Fruit fly (Drosophila melanogaster) whole organism, larva: ENCODE measurements around the gene CG33262.

Source experiments
- noc ChIP-seq: fragments of 200-800 bp; sonication (Bioruptor generic); optimal IDR thresholded peaks from 3 replicates; lab custom pipeline; 2019; ENCODE audit warnings: missing biosample characterization, mild to moderate bottlenecking, missing genetic modification characterization, moderate library complexity

Gene CG33262

DNA sequence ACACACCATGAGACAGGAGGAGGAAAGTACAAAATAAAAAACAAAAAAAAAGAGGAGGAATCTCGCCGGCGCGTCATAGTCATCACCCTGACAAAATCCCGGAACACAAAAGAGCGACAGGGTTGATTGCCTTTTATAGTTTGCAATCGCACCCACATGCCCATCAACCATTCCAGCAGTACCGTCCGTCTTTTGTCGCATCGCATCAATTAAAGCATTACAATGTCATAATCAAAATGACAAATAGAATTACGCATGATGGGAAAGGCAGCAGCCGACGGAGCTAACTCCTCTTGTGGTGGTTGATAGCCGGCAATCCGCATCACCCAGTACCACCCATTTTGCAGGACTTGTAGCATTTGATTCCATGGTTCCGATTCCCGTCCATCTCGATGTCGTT lies 1.3 kb downstream of the CG33262 start:
- TF ChIP-seq noc (tag; lab: Kevin White, UChicago), result no peak

DNA sequence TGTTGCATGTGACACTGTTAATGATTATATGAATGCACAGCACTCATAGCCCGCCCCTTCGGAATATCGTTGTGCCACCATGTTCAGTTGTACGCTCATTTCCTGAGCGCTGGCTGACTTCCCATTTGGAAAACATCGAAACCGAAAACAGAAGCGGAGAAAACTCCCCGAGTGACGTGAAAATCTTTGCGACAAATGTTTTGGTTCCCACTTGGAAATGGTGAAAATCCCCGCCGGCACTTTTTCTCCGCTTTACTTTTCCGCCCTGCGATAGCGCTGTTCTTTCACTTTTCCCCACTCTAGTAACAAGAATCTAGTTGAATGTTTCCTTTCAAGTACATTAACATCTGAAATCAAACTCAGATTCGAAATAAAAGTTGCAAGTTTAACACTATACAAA lies 9.0 kb downstream of the CG33262 start:
- TF ChIP-seq noc (tag; lab: Kevin White, UChicago), result no peak

DNA sequence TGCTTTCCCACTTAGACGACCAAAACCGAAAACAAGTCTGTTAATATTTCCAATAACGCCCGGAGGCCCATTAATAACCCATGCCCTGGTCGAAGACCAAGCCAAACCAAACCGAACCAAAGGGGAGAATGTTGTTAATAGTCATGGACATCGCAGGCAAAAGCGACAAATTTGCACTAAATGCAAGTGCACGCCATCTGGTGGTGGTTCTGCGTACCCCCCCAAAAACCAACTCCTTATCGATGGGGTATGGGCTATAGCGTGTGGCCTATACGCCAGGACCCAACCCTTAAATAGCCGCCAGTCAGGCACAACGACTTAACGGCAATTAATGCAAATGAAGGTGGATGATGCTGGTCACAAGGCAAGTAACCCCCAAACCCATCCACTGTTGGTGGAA lies 10.4 kb downstream of the CG33262 start:
- no peak for TF ChIP-seq noc (tag; lab: Kevin White, UChicago)

DNA sequence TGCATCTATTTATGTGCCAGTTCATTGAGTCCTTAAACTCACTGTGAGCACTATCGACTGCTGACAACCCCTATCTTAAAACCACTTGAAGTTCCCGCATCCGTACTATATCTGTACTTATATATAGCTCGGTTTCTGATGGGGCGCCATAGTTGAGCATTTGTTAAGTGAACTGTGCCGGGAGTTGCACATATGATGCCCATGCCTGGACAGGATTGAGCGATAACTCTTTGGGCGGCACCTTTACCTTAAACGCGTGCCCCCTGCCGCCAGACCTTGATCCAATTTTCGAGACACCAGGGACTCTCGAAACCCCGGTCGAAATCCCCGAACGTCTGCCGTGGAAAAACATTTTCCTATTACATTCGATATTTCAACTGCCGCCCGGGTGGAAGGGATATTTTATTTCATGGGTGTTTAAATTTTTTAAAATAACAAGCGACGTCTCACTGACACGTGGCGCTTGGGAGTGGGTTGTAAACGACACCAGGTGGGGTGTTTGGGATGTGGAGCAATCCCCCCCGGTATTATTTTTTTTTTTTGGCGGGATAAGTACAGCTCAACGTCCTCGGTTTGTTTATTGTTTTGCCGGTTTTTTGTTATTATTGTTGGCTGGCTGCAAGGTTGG lies 18.0 kb downstream of the CG33262 start:
- no peak for TF ChIP-seq noc (tag; lab: Kevin White, UChicago)

DNA sequence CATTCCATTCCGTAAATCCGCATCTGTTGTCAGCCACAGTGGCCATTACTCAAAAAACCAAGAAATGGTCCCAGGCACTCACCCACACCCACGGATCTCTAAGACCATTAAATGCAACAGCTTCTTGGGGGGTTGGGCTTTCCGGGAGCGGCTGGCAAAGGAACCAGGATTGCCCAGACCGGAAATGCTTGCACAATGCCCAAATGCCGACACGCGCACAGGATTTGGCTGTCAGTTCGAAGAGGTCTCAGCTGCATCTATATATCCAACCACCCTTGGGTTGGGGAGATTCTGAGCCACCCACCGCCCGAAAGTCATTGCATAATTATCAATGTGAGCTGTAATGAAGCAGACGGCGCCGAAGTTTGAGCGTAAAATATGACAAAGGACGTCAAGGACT lies 19.2 kb downstream of the CG33262 start:
- no peak for TF ChIP-seq noc (tag; lab: Kevin White, UChicago)

DNA sequence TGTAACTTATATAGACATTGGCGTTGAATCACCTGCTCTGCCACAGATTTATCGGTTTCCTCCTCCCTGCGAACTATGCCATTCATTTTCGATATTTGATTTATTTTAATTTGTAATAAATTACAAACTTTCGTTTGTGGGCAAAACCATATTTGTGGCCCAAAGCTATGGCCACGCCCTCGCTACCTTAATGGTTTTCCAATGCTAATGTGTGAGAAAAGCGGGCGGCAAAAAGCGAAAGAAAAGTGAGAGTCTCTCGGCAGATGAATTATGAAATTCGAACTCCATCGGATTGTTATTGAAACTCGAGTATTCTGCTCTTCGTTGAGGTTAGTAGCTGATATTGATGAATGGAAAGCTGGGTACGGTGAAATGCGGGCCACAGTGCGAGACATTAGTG lies 33.2 kb downstream of the CG33262 start:
- no peak for TF ChIP-seq noc (tag; lab: Kevin White, UChicago)

DNA sequence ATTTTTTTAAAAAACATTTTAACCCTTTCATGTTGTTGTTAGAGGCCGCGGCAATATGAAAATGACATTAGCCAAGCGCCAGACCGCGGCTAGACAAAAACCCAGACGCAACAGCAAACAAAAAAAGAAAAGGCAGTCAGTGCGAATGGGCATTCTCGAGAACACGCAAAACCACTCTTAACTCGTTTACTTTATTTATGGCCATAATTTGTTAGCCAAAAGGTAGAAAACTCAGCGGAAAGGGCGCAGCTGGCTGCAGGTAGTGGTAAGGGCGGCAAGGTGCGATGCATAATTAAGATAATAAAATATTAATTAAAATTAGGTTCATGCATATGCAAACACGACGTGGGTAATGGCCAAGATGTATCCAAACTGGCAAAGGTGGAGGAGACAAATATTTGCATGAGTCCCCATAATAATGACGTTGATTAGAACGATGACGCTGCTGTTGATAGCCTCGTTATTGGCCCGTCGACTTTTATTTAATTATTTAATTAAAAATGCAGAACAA lies 34.2 kb downstream of the CG33262 start:
- TF ChIP-seq noc (tag; lab: Kevin White, UChicago), result no peak

DNA sequence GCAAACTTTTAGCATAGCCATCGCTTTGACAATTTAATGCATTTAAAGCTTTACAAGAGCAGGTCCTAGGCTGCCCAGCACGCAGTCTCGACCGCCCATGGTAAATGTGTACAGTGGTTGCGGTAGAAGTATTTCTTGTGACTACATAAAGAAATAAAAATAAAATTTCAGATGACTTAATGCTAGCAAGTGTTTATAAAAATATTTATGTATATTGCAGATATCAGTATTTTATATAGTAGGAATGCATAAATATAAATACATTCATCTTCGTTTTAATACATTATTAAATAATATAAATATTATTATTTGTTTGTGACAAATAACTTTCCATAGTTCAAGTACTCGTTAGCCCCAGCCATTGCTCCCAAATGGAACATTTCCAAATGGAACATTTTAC lies 36.9 kb downstream of the CG33262 start:
- TF ChIP-seq noc (tag; lab: Kevin White, UChicago), result no peak

DNA sequence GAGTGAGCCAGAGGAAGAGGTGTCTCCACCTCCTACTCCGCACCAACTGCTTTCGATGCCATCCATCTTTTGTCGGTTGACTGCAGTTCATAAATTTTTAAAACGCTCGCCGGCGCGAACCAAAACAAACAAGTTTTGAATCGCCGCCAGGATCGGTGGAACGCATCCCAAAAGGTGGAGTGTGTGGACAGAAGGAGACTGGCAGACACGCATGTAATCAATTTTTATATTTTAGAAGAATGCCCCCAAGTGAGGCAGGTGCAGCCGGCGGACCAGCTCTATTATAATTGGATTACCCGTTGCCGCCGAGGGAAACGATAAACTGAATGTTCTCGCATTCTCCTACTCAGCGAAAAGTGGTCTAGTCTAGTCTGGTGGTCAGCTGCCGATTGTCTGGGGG lies 37.7 kb downstream of the CG33262 start:
- no peak for TF ChIP-seq noc (tag; lab: Kevin White, UChicago)

DNA sequence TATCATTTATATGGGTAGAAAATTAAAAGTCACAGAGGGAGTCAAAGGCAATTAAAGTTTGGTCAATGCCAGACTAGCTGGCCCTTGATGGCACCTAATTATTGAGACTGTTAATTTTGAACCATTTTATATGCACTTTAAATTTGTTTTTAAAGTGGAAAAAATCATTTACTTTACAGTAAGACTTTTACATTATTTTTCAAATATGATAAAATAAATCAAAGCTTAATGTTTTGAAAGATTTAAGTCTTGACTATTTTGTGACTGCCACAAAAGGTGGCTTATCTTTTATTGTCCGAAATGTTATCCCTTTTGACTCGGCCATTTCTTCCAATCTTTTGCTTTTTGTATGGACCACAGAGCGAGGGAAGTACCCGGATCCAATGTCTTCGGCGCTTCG lies 38.1 kb downstream of the CG33262 start, which contains the start of gene snky:
TSS of gene snky (plus strand) at position 301 of the 400 bp plus-strand sequence.
- no peak for TF ChIP-seq noc (tag; lab: Kevin White, UChicago)

DNA sequence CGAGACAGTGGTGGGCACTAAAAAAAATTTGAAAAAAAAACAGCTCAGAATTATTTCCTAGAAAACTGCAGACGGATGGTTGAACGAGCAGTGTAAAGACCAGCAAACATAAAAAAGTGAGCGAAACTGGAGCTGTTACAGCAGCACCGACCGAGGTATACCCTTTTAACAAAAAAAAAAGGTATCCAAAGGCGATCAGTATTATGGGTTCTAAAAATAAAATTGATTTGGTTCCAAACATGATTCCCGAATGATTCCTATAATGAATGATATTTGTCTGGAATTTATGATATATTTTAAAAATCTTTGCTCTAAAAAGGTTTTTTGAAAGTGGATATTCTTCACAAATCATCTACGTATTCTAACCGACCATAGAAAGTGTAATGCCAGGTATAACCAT lies 42.1 kb downstream of the CG33262 start:
- TF ChIP-seq noc (tag; lab: Kevin White, UChicago), result no peak

DNA sequence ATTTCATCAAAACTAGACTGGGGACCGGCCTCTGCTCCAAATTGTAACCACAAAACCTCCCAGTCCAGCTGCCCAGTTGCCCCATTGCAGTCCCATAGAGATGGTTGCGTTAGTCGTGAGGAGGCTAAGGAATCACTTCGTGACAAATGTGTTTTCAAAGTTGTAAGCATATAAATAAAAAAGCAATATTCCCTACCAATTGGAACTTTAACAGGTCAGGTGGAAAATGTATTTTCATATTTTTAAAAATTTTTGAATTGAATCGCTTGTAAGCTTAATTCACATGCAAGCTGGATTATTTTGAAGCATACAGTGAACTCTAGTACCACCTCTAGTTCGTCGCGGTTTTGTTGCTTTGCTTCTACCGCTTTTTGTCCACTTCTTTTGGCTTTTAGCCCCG lies 44.3 kb downstream of the CG33262 start:
- TF ChIP-seq noc (tag; lab: Kevin White, UChicago), result no peak

DNA sequence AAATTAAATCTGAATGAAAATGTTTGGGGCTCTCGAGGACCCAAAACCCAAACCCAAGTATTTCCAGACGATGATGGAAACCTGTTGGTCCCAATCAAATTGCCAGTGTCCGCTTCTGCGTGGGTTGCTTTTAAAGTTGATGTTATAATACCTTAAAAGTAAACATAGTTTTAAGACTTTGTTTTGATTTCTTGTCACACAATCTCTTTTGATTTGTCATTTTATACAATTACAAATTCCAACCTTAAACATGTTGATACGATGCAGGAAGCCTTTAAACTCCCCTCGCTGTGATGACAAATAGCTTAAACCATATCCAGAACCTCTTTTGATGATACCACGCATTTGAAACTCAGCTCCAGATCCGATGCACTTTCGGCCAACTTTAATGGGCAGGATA lies 46.3 kb downstream of the CG33262 start:
- no peak for TF ChIP-seq noc (tag; lab: Kevin White, UChicago)
